Worm (Caenorhabditis elegans) whole organism, L1 larva: Measurements from ENCODE around the gene C44B11.1.

Source experiments
- F16B12.6 ChIP-seq: fragments of 150-350 bp; optimal IDR thresholded peaks from 2 replicates; lab custom pipeline; 2014; ENCODE audit warnings: missing biosample characterization, missing genetic modification characterization
- Y116A8C.19 ChIP-seq: sonication (generic microtip); optimal IDR thresholded peaks from 2 replicates; lab custom pipeline; 2016; ENCODE audit warnings: missing compliant biosample characterization, missing genetic modification characterization, borderline replicate concordance
- alr-1 ChIP-seq: fragments of 200-800 bp; sonication (Bioruptor generic); optimal IDR thresholded peaks from 2 replicates; lab custom pipeline; 2018; ENCODE audit warnings: borderline replicate concordance, mild to moderate bottlenecking, missing genetic modification characterization, missing compliant biosample characterization
- aly-2 ChIP-seq: fragments of 150-350 bp; optimal IDR thresholded peaks from 2 replicates; lab custom pipeline; 2014; ENCODE audit warnings: missing biosample characterization, missing genetic modification characterization
- ceh-82 ChIP-seq, 3 experiments: fragments of 150-350 bp in 1 of 3; sonication (generic microtip) in 2 of 3; optimal IDR thresholded peaks; 2 replicates each; lab custom pipeline; 2014 to 2017; ENCODE audit warnings: missing biosample characterization in 3 of 3, missing genetic modification characterization in 3 of 3
- ceh-90 ChIP-seq: sonication (generic microtip); optimal IDR thresholded peaks from 2 replicates; lab custom pipeline; 2016; ENCODE audit warnings: missing genetic modification characterization, missing compliant biosample characterization
- dpl-1 ChIP-seq, 3 experiments: fragments of 150-350 bp in 2 of 3; sonication (generic microtip) in 1 of 3; optimal IDR thresholded peaks; 2 replicates each; lab custom pipeline; 2014 to 2017; ENCODE audit warnings: missing biosample characterization in 3 of 3, missing genetic modification characterization in 3 of 3, missing genetic modification reagents in 3 of 3
- efl-1 ChIP-seq, 4 experiments: fragments of 150-350 bp; optimal IDR thresholded peaks in 3 of 4; peaks in 1 of 4; 1 replicate in 1 of 4; 2 replicates in 3 of 4; lab custom pipeline; 2014; ENCODE audit warnings: missing biosample characterization in 2 of 4, missing genetic modification characterization in 2 of 4, missing genetic modification reagents in 2 of 4
- efl-3 ChIP-seq: fragments of 200-800 bp; sonication (Bioruptor generic); optimal IDR thresholded peaks from 2 replicates; lab custom pipeline; 2018; ENCODE audit warnings: mild to moderate bottlenecking, missing genetic modification characterization, missing compliant biosample characterization
- elt-2 ChIP-seq: sonication (generic microtip); optimal IDR thresholded peaks from 2 replicates; lab custom pipeline; 2016; ENCODE audit warnings: missing genetic modification characterization, mild to moderate bottlenecking, inconsistent platforms, missing compliant biosample characterization, missing genetic modification reagents
- elt-3 ChIP-seq, 6 experiments: fragments of 150-350 bp in 1 of 6; sonication (generic microtip); optimal IDR thresholded peaks; 2 replicates each; lab custom pipeline; 2017 to 2018; ENCODE audit warnings: missing biosample characterization in 6 of 6, missing genetic modification characterization in 6 of 6, inconsistent platforms in 1 of 6
- fkh-8 ChIP-seq: sonication (generic microtip); optimal IDR thresholded peaks from 2 replicates; lab custom pipeline; 2016; ENCODE audit warnings: mild to moderate bottlenecking, missing genetic modification characterization, missing compliant biosample characterization
- fos-1 ChIP-seq: fragments of 150-350 bp; optimal IDR thresholded peaks from 2 replicates; lab custom pipeline; 2014; ENCODE audit warnings: missing biosample characterization, missing genetic modification characterization
- hlh-17 ChIP-seq: fragments of 200-800 bp; sonication (Bioruptor generic); optimal IDR thresholded peaks from 2 replicates; lab custom pipeline; 2018; ENCODE audit warnings: missing genetic modification characterization, mild to moderate bottlenecking, missing compliant biosample characterization, moderate library complexity, borderline replicate concordance
- hpl-2 ChIP-seq: fragments of 150-350 bp; optimal IDR thresholded peaks from 2 replicates; lab custom pipeline; 2014; ENCODE audit warnings: missing biosample characterization, missing genetic modification reagents, missing genetic modification characterization
- irx-1 ChIP-seq: sonication (generic microtip); optimal IDR thresholded peaks from 2 replicates; lab custom pipeline; 2016; ENCODE audit warnings: missing genetic modification characterization, missing compliant biosample characterization
- lin-14 ChIP-seq: fragments of 200-800 bp; sonication (Bioruptor generic); optimal IDR thresholded peaks from 2 replicates; lab custom pipeline; 2018; ENCODE audit warnings: mild to moderate bottlenecking, missing genetic modification characterization, moderate library complexity, missing compliant biosample characterization
- lin-15B ChIP-seq: fragments of 150-350 bp; sonication (generic microtip); optimal IDR thresholded peaks from 3 replicates; lab custom pipeline; 2014; ENCODE audit warnings: missing biosample characterization, missing genetic modification characterization
- lir-3 ChIP-seq: sonication (generic microtip); optimal IDR thresholded peaks from 2 replicates; lab custom pipeline; 2016; ENCODE audit warnings: mild to moderate bottlenecking, missing genetic modification characterization, moderate library complexity, missing compliant biosample characterization; ENCODE audit not compliant: poor library complexity
- mep-1 ChIP-seq: fragments of 150-350 bp; optimal IDR thresholded peaks from 2 replicates; lab custom pipeline; 2014; ENCODE audit warnings: missing biosample characterization, missing genetic modification characterization
- nhr-12 ChIP-seq: sonication (generic microtip); optimal IDR thresholded peaks from 2 replicates; lab custom pipeline; 2017; ENCODE audit warnings: missing biosample characterization, missing genetic modification characterization
- nhr-19 ChIP-seq: fragments of 200-800 bp; sonication (Bioruptor generic); conservative IDR thresholded peaks from 2 replicates; pipeline ENCODE4 v1.3.6; 2022; ENCODE audit warnings: missing genetic modification characterization, missing compliant biosample characterization
- nhr-237 ChIP-seq: fragments of 150-350 bp; optimal IDR thresholded peaks from 2 replicates; lab custom pipeline; 2014; ENCODE audit warnings: missing biosample characterization, missing genetic modification characterization
- nhr-71 ChIP-seq: sonication (generic microtip); optimal IDR thresholded peaks from 2 replicates; lab custom pipeline; 2016; ENCODE audit warnings: mild to moderate bottlenecking, missing genetic modification characterization, moderate library complexity, missing compliant biosample characterization
- nhr-77 ChIP-seq: fragments of 150-350 bp; optimal IDR thresholded peaks from 2 replicates; lab custom pipeline; 2014; ENCODE audit warnings: missing biosample characterization, missing genetic modification characterization
- nhr-84 ChIP-seq: sonication (generic microtip); optimal IDR thresholded peaks from 2 replicates; lab custom pipeline; 2017; ENCODE audit warnings: missing biosample characterization, missing genetic modification characterization
- nhr-90 ChIP-seq: sonication (generic microtip); optimal IDR thresholded peaks from 2 replicates; lab custom pipeline; 2016; ENCODE audit warnings: mild to moderate bottlenecking, missing genetic modification characterization, missing compliant biosample characterization; ENCODE audit not compliant: poor library complexity
- pqm-1 ChIP-seq: sonication (generic microtip); optimal IDR thresholded peaks from 3 replicates; lab custom pipeline; 2017; ENCODE audit warnings: missing biosample characterization, missing genetic modification characterization
- skn-1 ChIP-seq: fragments of 150-350 bp; optimal IDR thresholded peaks from 2 replicates; lab custom pipeline; 2014; ENCODE audit warnings: missing biosample characterization, missing genetic modification characterization
- sox-4 ChIP-seq: sonication (generic microtip); optimal IDR thresholded peaks from 2 replicates; lab custom pipeline; 2016; ENCODE audit warnings: missing genetic modification characterization, missing compliant biosample characterization
- swsn-7 ChIP-seq: sonication (generic microtip); optimal IDR thresholded peaks from 2 replicates; lab custom pipeline; 2016; ENCODE audit warnings: missing genetic modification characterization, missing compliant biosample characterization
- tbx-2 ChIP-seq: sonication (generic microtip); optimal IDR thresholded peaks from 2 replicates; lab custom pipeline; 2016; ENCODE audit warnings: missing genetic modification characterization, missing compliant biosample characterization
- unc-130 ChIP-seq: fragments of 150-350 bp; optimal IDR thresholded peaks from 2 replicates; lab custom pipeline; 2017; ENCODE audit warnings: missing biosample characterization, missing genetic modification characterization, inconsistent platforms
- unc-62 ChIP-seq: fragments of 150-350 bp; optimal IDR thresholded peaks from 2 replicates; lab custom pipeline; 2014; ENCODE audit warnings: missing biosample characterization, missing genetic modification reagents, missing genetic modification characterization
- unc-86 ChIP-seq: sonication (generic microtip); optimal IDR thresholded peaks from 2 replicates; lab custom pipeline; 2016; ENCODE audit warnings: missing genetic modification characterization, missing compliant biosample characterization
- unc-98 ChIP-seq: fragments of 200-800 bp; sonication (Bioruptor generic); IDR thresholded peaks from 2 replicates; pipeline ENCODE4 v1.3.6; 2022; ENCODE audit warnings: missing genetic modification characterization, missing compliant biosample characterization
- vab-15 ChIP-seq: sonication (generic microtip); optimal IDR thresholded peaks from 2 replicates; lab custom pipeline; 2017; ENCODE audit warnings: missing genotype, mild to moderate bottlenecking, missing genetic modification characterization, missing compliant biosample characterization
- xbp-1 ChIP-seq: sonication (generic microtip); optimal IDR thresholded peaks from 2 replicates; lab custom pipeline; 2016; ENCODE audit warnings: missing genetic modification characterization, missing compliant biosample characterization
- zag-1 ChIP-seq: fragments of 150-350 bp; optimal IDR thresholded peaks from 2 replicates; lab custom pipeline; 2014; ENCODE audit warnings: missing biosample characterization, missing genetic modification characterization
- ztf-4 ChIP-seq: fragments of 150-350 bp; optimal IDR thresholded peaks from 2 replicates; lab custom pipeline; 2014; ENCODE audit warnings: missing biosample characterization, missing genetic modification characterization

The C44B11.1 gene

ce11 chrIII:3176775-3177174 is 21.7 kb downstream of the C44B11.1 start:
- TF ChIP-seq hlh-17 (no peak), alr-1 (no peak), fkh-8 (no peak), pqm-1 (no peak), lin-14 (no peak), skn-1 (no peak)

- TF ChIP-seq lir-3 (tag; lab: Kevin White, UChicago) (no peak), sox-4 (tag; lab: Kevin White, UChicago) (no peak), mep-1 (tag; lab: Kevin White, UChicago) (no peak), aly-2 (tag; lab: Kevin White, UChicago) (no peak), efl-3 (no peak), ceh-82 (tag; optimal IDR thresholded peaks at IDR 0.05; lab: Kevin White, UChicago) (no peak), vab-15 (tag; lab: Kevin White, UChicago) (no peak), ztf-4 (no peak), unc-130 (tag; lab: Kevin White, UChicago) (no peak), zag-1 (no peak)
Observed at ce11 chrIII:3179855-3180254, 24.8 kb downstream of the C44B11.1 start.

ce11 chrIII:3183377-3183776 is 28.3 kb downstream of the C44B11.1 start, which contains the start of gene lmtr-5:
Gene lmtr-5 (plus strand): TSS chrIII:3183677.
- TF ChIP-seq aly-2 (tag; lab: Kevin White, UChicago) (no peak), unc-86 (tag; lab: Kevin White, UChicago) (no peak), tbx-2 (tag; lab: Kevin White, UChicago) (no peak), efl-1 (optimal IDR thresholded peaks at IDR 0.05; lab: Kevin White, UChicago) (no peak), efl-1 (GFP tag; optimal IDR thresholded peaks at IDR 0.05 in 1 of 2; lab: Kevin White, UChicago) (no peak), ceh-90 (no peak)

ce11 chrIII:3185232-3185631 is 30.2 kb downstream of the C44B11.1 start:
- TF ChIP-seq unc-62 (GFP tag; lab: Kevin White, UChicago) = no peak
- TF ChIP-seq efl-1 (optimal IDR thresholded peaks at IDR 0.05; lab: Kevin White, UChicago) = no peak
- peak in 1 of 2 experiments; percentile 64 for TF ChIP-seq efl-1 (GFP tag; optimal IDR thresholded peaks at IDR 0.05 in 1 of 2; lab: Kevin White, UChicago)
- TF ChIP-seq nhr-77 = no peak
- no peak for TF ChIP-seq xbp-1 (tag; lab: Kevin White, UChicago)
- no peak for TF ChIP-seq nhr-19 (GFP tag; lab: Robert Waterston, UW)

- no peak for TF ChIP-seq unc-98 (GFP tag; lab: Robert Waterston, UW)
- no peak for TF ChIP-seq F16B12.6 (tag; lab: Kevin White, UChicago)
- no peak for TF ChIP-seq nhr-84 (tag; lab: Kevin White, UChicago)
- no peak for TF ChIP-seq efl-1 (optimal IDR thresholded peaks at IDR 0.05; lab: Kevin White, UChicago)
- no peak for TF ChIP-seq efl-1 (GFP tag; optimal IDR thresholded peaks at IDR 0.05 in 1 of 2; lab: Kevin White, UChicago)
- no peak for TF ChIP-seq hpl-2 (GFP tag; lab: Kevin White, UChicago)
- no peak for TF ChIP-seq elt-3 (tag; optimal IDR thresholded peaks at IDR 0.05; lab: Kevin White, UChicago)
- no peak for TF ChIP-seq elt-2
- no peak for TF ChIP-seq Y116A8C.19 (tag; lab: Kevin White, UChicago)
- no peak for TF ChIP-seq fos-1 (tag; lab: Kevin White, UChicago)
- TF ChIP-seq, all 84 proteins: peak for 0
Observed at ce11 chrIII:3185980-3186379, 30.9 kb downstream of the C44B11.1 start, which contains the start of gene mks-1. Gene mks-1 (plus strand): TSS chrIII:3186280.

- TF ChIP-seq swsn-7 (tag; lab: Kevin White, UChicago) (no peak), nhr-12 (tag; lab: Kevin White, UChicago) (no peak), F16B12.6 (tag; lab: Kevin White, UChicago) (no peak), dpl-1 (GFP tag; optimal IDR thresholded peaks at IDR 0.05; lab: Kevin White, UChicago) (no peak), nhr-71 (no peak), nhr-90 (tag; lab: Kevin White, UChicago) (no peak), nhr-237 (tag; lab: Kevin White, UChicago) (no peak), elt-2 (no peak), irx-1 (tag; lab: Kevin White, UChicago) (no peak), skn-1 (no peak), vab-15 (tag; lab: Kevin White, UChicago) (no peak), unc-98 (GFP tag; lab: Robert Waterston, UW) (no peak), lin-15B (tag; lab: Kevin White, UChicago) (no peak)
Observed at ce11 chrIII:3188564-3188963, 33.5 kb downstream of the C44B11.1 start.
